Fruit fly (Drosophila melanogaster) Kc167 (cell line): ENCODE results near the gene CG7601.

Source experiments
- Myc ChIP-seq: fragments of >200 bp; optimal IDR thresholded peaks from 2 replicates; lab custom pipeline; 2017; ENCODE audit warnings: missing external identifiers
- Sin3A ChIP-seq: fragments of >200 bp; optimal IDR thresholded peaks from 2 replicates; lab custom pipeline; 2018; ENCODE audit warnings: missing external identifiers
- h ChIP-seq: fragments of >200 bp; optimal IDR thresholded peaks from 3 replicates; lab custom pipeline; 2018; ENCODE audit warnings: missing external identifiers
- insv ChIP-seq: fragments of >200 bp; optimal IDR thresholded peaks from 3 replicates; lab custom pipeline; 2018; ENCODE audit warnings: missing external identifiers
- psq ChIP-seq: fragments of >200 bp; optimal IDR thresholded peaks from 2 replicates; lab custom pipeline; 2017; ENCODE audit warnings: missing external identifiers
- ttk ChIP-seq: sonication (Bioruptor generic); optimal IDR thresholded peaks from 2 replicates; lab custom pipeline; 2017; ENCODE audit warnings: missing external identifiers

CG7601 gene

DNA sequence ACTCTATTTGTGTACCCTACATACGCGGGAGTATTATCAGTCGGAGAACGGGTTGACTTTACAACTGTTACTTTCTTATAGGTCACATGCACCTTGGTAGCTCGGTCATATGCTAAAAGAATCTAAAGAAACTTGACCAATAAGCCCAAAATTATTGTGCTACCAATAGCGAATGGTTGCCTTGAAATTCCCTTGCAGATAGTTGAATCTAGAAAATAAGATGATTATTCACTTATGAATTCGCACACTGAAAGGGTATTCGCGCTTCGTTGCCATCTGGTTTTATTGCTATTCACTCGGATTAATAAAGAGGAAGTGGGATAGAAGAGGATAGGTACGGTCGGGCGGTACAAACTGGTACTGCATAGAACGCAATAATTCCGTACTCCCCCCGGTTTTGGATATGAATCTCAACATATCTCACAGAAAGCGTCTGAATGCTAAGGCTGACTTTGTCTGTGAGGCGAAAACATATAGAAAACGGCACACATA lies 37.3 kb upstream of the CG7601 start:
- TF ChIP-seq ttk (lab: Kevin White, UChicago), result no peak
- peak; percentile 61 for TF ChIP-seq psq
- no peak for TF ChIP-seq Sin3A (lab: Kevin White, UChicago)

dm6 chr3R:29772795-29773331 lies 36.3 kb upstream of the CG7601 start:
- TF ChIP-seq Sin3A (lab: Kevin White, UChicago) (no peak), Myc (lab: Kevin White, UChicago) (no peak), h (no peak), insv (no peak), psq (no peak), ttk (lab: Kevin White, UChicago) (no peak)

DNA sequence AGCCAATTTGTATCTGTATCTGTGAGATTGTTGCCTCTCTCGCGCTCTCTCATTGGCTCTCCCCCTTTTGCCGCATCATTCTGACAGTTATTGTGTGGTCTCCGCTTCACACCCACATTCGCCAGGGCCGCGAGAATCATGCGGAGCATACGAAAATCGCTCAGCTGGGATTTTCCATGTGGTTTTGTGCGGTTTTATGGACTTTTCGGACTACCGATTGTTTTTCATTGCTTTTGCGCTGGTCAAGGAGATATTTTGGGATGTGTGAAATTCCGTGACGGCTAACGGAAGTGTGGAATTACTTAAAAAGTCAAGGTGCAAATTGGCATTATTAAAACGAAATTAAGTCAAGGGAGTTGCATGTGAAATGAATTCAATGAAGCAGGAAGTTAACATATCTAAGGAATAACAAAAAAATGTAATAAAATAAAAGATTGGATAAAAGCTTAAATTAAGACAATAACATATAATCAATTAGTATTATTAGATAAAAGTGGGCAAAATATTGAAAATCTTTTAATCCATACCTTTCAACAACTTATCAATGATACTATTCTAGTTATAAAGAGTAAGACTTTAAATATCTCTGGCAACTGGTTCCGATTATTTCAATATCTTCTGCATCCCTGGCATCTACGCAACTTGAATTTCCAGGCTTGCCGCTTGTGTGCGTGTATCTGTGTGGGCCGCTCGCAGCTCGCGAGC lies 35.7 kb upstream of the CG7601 start:
- peak; percentile 99 for TF ChIP-seq psq
- TF ChIP-seq ttk (lab: Kevin White, UChicago), result no peak
- no peak for TF ChIP-seq h
- TF ChIP-seq Myc (lab: Kevin White, UChicago), result no peak
- no peak for TF ChIP-seq insv

DNA sequence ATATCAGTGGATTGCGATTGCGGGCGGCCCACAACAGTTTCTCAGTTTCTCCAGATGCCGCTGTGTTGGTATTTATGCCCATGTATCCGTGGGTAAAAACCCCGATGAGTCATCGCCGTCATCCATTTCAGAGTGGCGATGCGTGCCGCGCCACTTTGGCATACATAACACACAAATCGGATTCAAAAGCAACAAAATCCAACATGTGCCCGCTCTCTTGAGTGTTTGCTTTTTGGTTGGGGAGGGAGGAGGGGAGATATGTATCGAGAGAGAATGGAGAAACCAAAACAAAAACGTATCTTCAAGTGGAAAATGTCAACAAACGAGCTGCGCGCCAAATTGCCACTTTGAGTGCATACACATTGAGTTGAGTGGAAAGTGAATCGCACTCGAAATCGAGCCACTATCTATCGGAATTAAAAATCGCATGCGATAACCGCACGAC lies 35.1 kb upstream of the CG7601 start:
- TF ChIP-seq insv (no peak), Myc (lab: Kevin White, UChicago) (no peak), psq (no peak), Sin3A (lab: Kevin White, UChicago) (no peak), ttk (lab: Kevin White, UChicago) (no peak), h (no peak)

DNA sequence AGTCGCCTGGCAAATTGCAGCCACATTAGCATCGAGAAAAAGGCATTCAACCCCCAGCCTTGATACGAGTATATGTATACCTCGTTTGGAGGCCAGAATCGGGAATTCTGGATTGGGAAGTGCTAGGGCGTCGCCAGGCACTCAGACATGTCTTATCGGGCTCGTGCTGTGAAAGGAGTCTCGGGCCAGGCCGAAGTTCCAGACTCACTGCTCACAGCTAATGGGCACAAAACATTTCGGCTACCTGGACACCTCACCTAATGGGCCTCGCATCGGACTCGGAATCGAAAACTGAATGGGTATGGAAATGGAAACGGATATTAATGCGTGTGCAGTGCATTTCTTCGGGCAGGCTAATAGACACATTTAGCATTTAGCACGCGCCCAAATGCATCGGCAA lies 34.4 kb upstream of the CG7601 start:
- TF ChIP-seq Myc (lab: Kevin White, UChicago), result no peak
- TF ChIP-seq h, result no peak
- no peak for TF ChIP-seq insv
- no peak for TF ChIP-seq psq
- TF ChIP-seq ttk (lab: Kevin White, UChicago), result no peak
- TF ChIP-seq Sin3A (lab: Kevin White, UChicago), result no peak

DNA sequence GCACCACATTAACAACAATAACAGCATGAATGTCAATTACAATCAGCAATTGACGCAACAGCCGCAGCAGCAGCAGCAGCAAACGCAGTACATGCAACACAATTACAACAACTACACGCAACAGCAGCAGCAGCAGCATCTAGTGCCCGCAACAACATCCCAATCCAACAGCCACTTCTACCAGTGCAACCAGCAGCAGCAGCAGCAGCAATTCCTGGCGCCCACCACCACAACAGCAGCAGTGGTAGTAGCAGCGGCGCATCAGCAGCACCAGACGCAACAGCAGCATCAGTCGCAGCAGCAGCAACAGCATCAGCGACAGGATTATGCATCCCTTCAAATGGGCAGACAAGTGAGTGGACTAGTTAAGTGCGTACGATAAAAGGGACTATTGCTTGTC lies 30.7 kb upstream of the CG7601 start:
- no peak for TF ChIP-seq Sin3A (lab: Kevin White, UChicago)
- TF ChIP-seq psq, result no peak
- TF ChIP-seq Myc (lab: Kevin White, UChicago), result no peak
- no peak for TF ChIP-seq h

DNA sequence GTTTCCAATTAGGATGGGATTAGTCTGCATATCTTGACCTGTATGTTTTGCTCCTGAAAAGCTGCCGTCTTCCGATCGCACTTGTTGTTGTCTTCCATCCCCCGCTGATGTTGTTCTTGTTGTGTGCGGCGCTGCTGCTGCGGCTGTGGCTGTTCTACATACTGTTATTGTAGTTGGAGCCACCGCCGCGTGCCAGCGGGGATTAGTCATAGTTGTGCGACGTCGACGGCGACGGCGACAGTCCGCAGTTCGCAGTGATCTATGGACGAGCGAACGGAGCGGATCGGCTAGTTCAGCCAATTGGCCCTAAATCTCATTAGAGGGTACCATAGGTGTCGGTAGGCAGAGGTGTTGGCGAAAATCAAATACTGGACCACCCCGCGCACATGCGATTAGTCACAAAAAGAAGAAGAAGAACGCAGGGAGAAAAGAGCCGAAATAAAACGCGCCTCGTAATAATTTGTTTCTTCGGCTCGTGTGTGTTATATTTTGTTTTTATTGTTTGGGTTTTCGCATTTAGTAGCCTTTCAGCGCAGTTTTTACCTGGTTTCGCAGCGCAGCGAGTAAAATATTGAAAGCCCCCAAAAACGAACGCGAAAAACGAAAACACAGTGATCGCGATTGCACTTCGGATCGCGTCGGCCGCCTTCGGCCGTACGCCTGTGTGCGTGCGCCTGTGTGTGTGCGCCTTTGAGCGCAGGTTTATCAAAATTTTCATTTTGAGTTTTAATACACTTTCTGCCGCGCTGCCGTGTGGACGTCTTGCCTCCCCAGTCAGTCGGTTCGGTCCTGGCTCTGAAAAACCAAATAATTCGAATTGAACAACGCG lies 28.9 kb upstream of the CG7601 start, which contains the start of gene kay:
Gene kay (plus strand): TSS at position 729 of the 829 bp plus-strand sequence.
- TF ChIP-seq psq (no peak), ttk (lab: Kevin White, UChicago) (no peak), insv (no peak), h (no peak), Myc (lab: Kevin White, UChicago) (no peak), Sin3A (lab: Kevin White, UChicago) (no peak)

DNA sequence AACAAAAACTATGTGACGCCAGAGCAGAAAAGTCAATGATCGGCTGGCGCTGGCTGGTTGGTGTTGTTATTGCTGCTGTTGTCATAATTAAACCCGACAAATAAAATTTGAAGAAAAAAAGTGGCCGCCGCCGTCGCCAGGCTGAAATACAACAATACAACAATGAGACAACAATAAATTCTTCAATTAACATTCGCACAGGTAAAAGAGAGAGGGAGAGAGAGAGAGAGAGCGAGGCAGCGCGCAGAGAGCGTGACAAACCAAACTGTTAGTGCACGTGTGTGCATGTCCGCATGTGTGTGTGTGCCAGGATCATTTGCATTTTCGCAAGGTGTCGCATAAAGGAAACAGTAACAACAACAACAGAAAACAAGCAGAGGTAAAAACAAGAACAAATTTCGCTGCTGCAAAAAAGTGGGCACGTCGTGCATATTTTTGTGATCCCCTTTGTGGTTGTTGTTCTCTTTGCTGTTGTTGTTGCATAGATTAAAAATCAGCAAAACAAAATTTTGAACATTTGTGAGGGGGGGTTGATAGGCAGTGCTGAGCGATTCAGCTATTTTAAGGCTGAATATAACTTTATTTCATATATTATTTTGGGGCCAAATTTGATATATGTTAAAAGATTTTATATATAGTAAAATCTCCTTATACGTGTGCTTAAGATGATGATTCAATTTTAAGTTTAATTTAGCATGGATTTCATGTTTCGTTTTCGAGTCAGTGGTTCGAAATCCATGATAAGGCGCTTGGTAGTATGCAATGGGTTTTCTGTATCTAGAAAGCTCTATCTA lies 27.9 kb upstream of the CG7601 start:
- TF ChIP-seq insv, result no peak
- TF ChIP-seq Sin3A (lab: Kevin White, UChicago), result no peak
- TF ChIP-seq h, result no peak
- no peak for TF ChIP-seq psq
- no peak for TF ChIP-seq ttk (lab: Kevin White, UChicago)
- no peak for TF ChIP-seq Myc (lab: Kevin White, UChicago)

- TF ChIP-seq Myc (lab: Kevin White, UChicago) (no peak), psq (no peak), ttk (lab: Kevin White, UChicago) (no peak), insv (no peak), h (no peak), Sin3A (lab: Kevin White, UChicago) (no peak)
Measured at dm6 chr3R:29763804-29764203, 27.3 kb upstream of the CG7601 start.

DNA sequence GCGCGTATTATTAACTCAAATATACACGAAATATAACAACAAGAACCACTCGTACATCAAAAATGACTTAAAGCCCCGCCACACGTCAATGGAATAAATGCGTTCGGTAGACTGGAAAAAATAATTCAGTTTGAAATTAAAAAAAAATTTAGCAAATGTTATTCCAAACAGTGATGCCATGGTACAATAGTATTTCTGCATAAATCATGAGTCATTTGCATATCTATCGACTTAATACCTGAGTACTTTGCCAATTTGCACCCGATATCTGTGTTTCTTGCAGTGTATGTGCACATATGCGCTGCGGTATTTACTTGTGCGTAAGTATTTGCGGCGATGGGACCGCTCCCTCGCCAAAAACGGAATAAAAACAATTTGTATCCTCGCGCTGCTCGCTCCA lies 26.6 kb upstream of the CG7601 start:
- TF ChIP-seq ttk (lab: Kevin White, UChicago) (no peak), Sin3A (lab: Kevin White, UChicago) (no peak), psq (no peak), h (no peak), insv (no peak), Myc (lab: Kevin White, UChicago) (no peak)

DNA sequence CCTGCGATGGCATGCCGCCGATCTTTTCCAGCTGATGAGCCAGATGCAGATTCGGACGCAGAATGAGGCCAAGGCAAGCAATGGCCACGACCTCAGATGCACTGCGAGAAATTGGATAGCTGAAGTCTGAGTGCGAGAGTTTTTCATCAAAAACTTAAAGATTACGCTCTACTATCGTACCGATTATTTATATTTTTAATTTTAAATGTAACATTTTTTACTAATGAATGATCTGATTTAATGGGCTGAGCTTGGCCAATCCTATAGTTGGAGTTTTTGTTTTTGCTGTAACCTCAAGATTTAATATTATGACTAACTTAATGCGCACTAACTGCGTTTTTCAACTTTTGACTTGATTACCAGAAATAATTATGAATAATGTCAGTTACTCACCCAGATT lies 25.8 kb upstream of the CG7601 start:
- TF ChIP-seq insv (no peak), ttk (lab: Kevin White, UChicago) (no peak), Myc (lab: Kevin White, UChicago) (no peak), psq (no peak), Sin3A (lab: Kevin White, UChicago) (no peak), h (no peak)

dm6 chr3R:29761569-29761968 lies 25.0 kb upstream of the CG7601 start:
- no peak for TF ChIP-seq h
